Worm (Caenorhabditis elegans) whole organism, L4 larva: Measurements from ENCODE around the gene txt-13.

ENCODE experiments used
- F26F4.8 ChIP-seq: fragments of 200-800 bp; sonication (Bioruptor generic); conservative IDR thresholded peaks from 2 replicates; pipeline ENCODE4 v1.3.6; 2022; ENCODE audit warnings: missing genetic modification characterization, missing compliant biosample characterization
- Y105C5A.15 ChIP-seq: fragments of 200-800 bp; sonication (Bioruptor generic); IDR thresholded peaks from 2 replicates; pipeline ENCODE4 v1.3.6; 2022; ENCODE audit warnings: missing genetic modification characterization, missing compliant biosample characterization
- aha-1 ChIP-seq: fragments of 150-350 bp; peaks from one replicate; lab custom pipeline; 2014; ENCODE audit warnings: missing biosample characterization, missing genetic modification characterization
- ama-1 ChIP-seq: fragments of 150-350 bp; optimal IDR thresholded peaks from 2 replicates; lab custom pipeline; 2014; ENCODE audit warnings: inconsistent platforms, mixed read lengths
- ceh-20 ChIP-seq: fragments of 200-800 bp; sonication (Bioruptor generic); IDR thresholded peaks from 2 replicates; pipeline ENCODE4 v1.3.6; 2022; ENCODE audit warnings: missing genetic modification reagents, missing genetic modification characterization, missing compliant biosample characterization
- ceh-44 ChIP-seq: fragments of 200-800 bp; sonication (Bioruptor generic); IDR thresholded peaks from 2 replicates; pipeline ENCODE4 v1.3.6; 2022; ENCODE audit warnings: missing genetic modification reagents, missing genetic modification characterization, missing compliant biosample characterization
- ceh-62 ChIP-seq: sonication (generic microtip); optimal IDR thresholded peaks from 2 replicates; lab custom pipeline; 2017; ENCODE audit warnings: missing biosample characterization, missing genetic modification characterization
- ceh-82 ChIP-seq: sonication (generic microtip); optimal IDR thresholded peaks from 2 replicates; lab custom pipeline; 2017; ENCODE audit warnings: missing biosample characterization, missing genetic modification characterization
- ctbp-1 ChIP-seq: fragments of 200-800 bp; sonication (Bioruptor generic); IDR thresholded peaks from 2 replicates; pipeline ENCODE4 v1.3.6; 2022; ENCODE audit warnings: missing genetic modification reagents, missing genetic modification characterization, missing compliant biosample characterization
- daf-16 ChIP-seq, 3 experiments: sonication (generic microtip); optimal IDR thresholded peaks; 2 replicates each; lab custom pipeline; 2016 to 2017; ENCODE audit warnings: missing genetic modification characterization in 3 of 3, missing genetic modification reagents in 3 of 3, mild to moderate bottlenecking in 2 of 3, missing compliant biosample characterization in 2 of 3, missing biosample characterization in 1 of 3, moderate library complexity in 1 of 3
- dmd-6 ChIP-seq: fragments of 200-800 bp; sonication (Bioruptor generic); IDR thresholded peaks from 2 replicates; pipeline ENCODE4 v1.3.6; 2022; ENCODE audit warnings: missing genetic modification reagents, missing genetic modification characterization, missing compliant biosample characterization
- dmd-9 ChIP-seq: fragments of 200-800 bp; sonication (Bioruptor generic); IDR thresholded peaks from 2 replicates; pipeline ENCODE4 v1.3.6; 2022; ENCODE audit warnings: missing genetic modification reagents, missing genetic modification characterization, missing compliant biosample characterization
- duxl-1 ChIP-seq: sonication (generic microtip); optimal IDR thresholded peaks from 2 replicates; lab custom pipeline; 2016; ENCODE audit warnings: mild to moderate bottlenecking, missing genetic modification characterization, moderate library complexity, missing compliant biosample characterization; ENCODE audit not compliant: poor library complexity
- dve-1 ChIP-seq: sonication (generic microtip); optimal IDR thresholded peaks from 2 replicates; lab custom pipeline; 2017; ENCODE audit warnings: antibody characterized with exemption, mild to moderate bottlenecking, missing genetic modification characterization, missing compliant biosample characterization; ENCODE audit not compliant: insufficient read depth
- egl-43 ChIP-seq: fragments of 200-800 bp; sonication (Bioruptor generic); IDR thresholded peaks from 2 replicates; pipeline ENCODE4 v1.3.6; 2022; ENCODE audit warnings: missing genetic modification reagents, missing genetic modification characterization, missing compliant biosample characterization
- fkh-10 ChIP-seq: fragments of 150-350 bp; optimal IDR thresholded peaks from 2 replicates; lab custom pipeline; 2014; ENCODE audit warnings: missing biosample characterization, missing genetic modification reagents, missing genetic modification characterization
- hif-1 ChIP-seq, 2 experiments: sonication (generic microtip); optimal IDR thresholded peaks; 2 replicates each; lab custom pipeline; 2016 to 2017; ENCODE audit warnings: missing compliant biosample characterization in 2 of 2, missing genetic modification characterization in 2 of 2, missing genetic modification reagents in 2 of 2, missing genotype in 2 of 2, mild to moderate bottlenecking in 1 of 2
- hlh-11 ChIP-seq: fragments of 200-800 bp; sonication (Bioruptor generic); optimal IDR thresholded peaks from 2 replicates; lab custom pipeline; 2018; ENCODE audit warnings: mild to moderate bottlenecking, missing genetic modification characterization, missing compliant biosample characterization
- hlh-30 ChIP-seq: sonication (generic microtip); optimal IDR thresholded peaks from 2 replicates; lab custom pipeline; 2017; ENCODE audit warnings: antibody characterized with exemption, mild to moderate bottlenecking, missing genetic modification characterization, missing compliant biosample characterization; ENCODE audit not compliant: insufficient read depth
- hmg-1.1 ChIP-seq: fragments of 200-800 bp; sonication (Bioruptor generic); IDR thresholded peaks from 2 replicates; pipeline ENCODE4 v1.3.6; 2022; ENCODE audit warnings: missing genetic modification reagents, missing genetic modification characterization, missing compliant biosample characterization
- lim-7 ChIP-seq: fragments of 200-800 bp; sonication (Bioruptor generic); IDR thresholded peaks from 2 replicates; pipeline ENCODE4 v1.3.6; 2022; ENCODE audit warnings: missing genetic modification characterization, missing compliant biosample characterization
- lin-13 ChIP-seq: fragments of 150-350 bp; optimal IDR thresholded peaks from 2 replicates; lab custom pipeline; 2014; ENCODE audit warnings: missing biosample characterization, missing genetic modification reagents, missing genetic modification characterization
- lin-15B ChIP-seq: fragments of 150-350 bp; sonication (generic microtip); optimal IDR thresholded peaks from 3 replicates; lab custom pipeline; 2014; ENCODE audit warnings: missing biosample characterization, missing genetic modification characterization
- lir-3 ChIP-seq: sonication (generic microtip); optimal IDR thresholded peaks from 2 replicates; lab custom pipeline; 2016; ENCODE audit warnings: mild to moderate bottlenecking, missing genetic modification characterization, missing compliant biosample characterization
- mep-1 ChIP-seq: fragments of 150-350 bp; sonication (generic microtip); optimal IDR thresholded peaks from 3 replicates; lab custom pipeline; 2014; ENCODE audit warnings: missing biosample characterization, missing genetic modification characterization
- mxl-3 ChIP-seq: fragments of 200-800 bp; sonication (Bioruptor generic); optimal IDR thresholded peaks from 2 replicates; lab custom pipeline; 2018; ENCODE audit warnings: mild to moderate bottlenecking, missing genetic modification characterization, missing compliant biosample characterization
- nhr-10 ChIP-seq: fragments of 150-350 bp; optimal IDR thresholded peaks from 2 replicates; lab custom pipeline; 2014; ENCODE audit warnings: missing biosample characterization, missing genetic modification characterization
- nhr-102 ChIP-seq: sonication (generic microtip); optimal IDR thresholded peaks from 2 replicates; lab custom pipeline; 2016; ENCODE audit warnings: mild to moderate bottlenecking, missing genetic modification characterization, moderate library complexity, missing compliant biosample characterization
- nhr-111 ChIP-seq: fragments of 200-800 bp; sonication (Bioruptor generic); optimal IDR thresholded peaks from 2 replicates; lab custom pipeline; 2018; ENCODE audit warnings: mild to moderate bottlenecking, missing genetic modification characterization, missing compliant biosample characterization
- nhr-28 ChIP-seq: fragments of 150-350 bp; optimal IDR thresholded peaks from 2 replicates; lab custom pipeline; 2014; ENCODE audit warnings: missing biosample characterization, missing genetic modification characterization
- nhr-41 ChIP-seq: fragments of 200-800 bp; sonication (Bioruptor generic); IDR thresholded peaks from 2 replicates; pipeline ENCODE4 v1.3.6; 2022; ENCODE audit warnings: missing genetic modification reagents, missing genetic modification characterization, missing compliant biosample characterization
- nhr-48 ChIP-seq: sonication (generic microtip); optimal IDR thresholded peaks from 2 replicates; lab custom pipeline; 2016; ENCODE audit warnings: mild to moderate bottlenecking, missing genetic modification characterization, missing compliant biosample characterization
- nhr-77 ChIP-seq: fragments of 150-350 bp; optimal IDR thresholded peaks from 2 replicates; lab custom pipeline; 2014; ENCODE audit warnings: missing biosample characterization, missing genetic modification characterization
- php-3 ChIP-seq: fragments of 200-800 bp; sonication (Bioruptor generic); IDR thresholded peaks from 2 replicates; pipeline ENCODE4 v1.3.6; 2022; ENCODE audit warnings: missing genetic modification reagents, missing genetic modification characterization, missing compliant biosample characterization
- spr-1 ChIP-seq: sonication (generic microtip); optimal IDR thresholded peaks from 2 replicates; lab custom pipeline; 2016; ENCODE audit warnings: mild to moderate bottlenecking, missing genetic modification characterization, missing compliant biosample characterization
- spr-3 ChIP-seq: fragments of 200-800 bp; sonication (Bioruptor generic); optimal IDR thresholded peaks from 2 replicates; lab custom pipeline; 2018; ENCODE audit warnings: mild to moderate bottlenecking, missing genetic modification characterization, missing compliant biosample characterization
- tra-1 ChIP-seq: fragments of 200-800 bp; sonication (Bioruptor generic); IDR thresholded peaks from 2 replicates; pipeline ENCODE4 v1.3.6; 2022; ENCODE audit warnings: missing genetic modification reagents, missing genetic modification characterization, missing compliant biosample characterization
- unc-62 ChIP-seq, 3 experiments: fragments of 150-350 bp in 1 of 3; sonication (generic microtip); optimal IDR thresholded peaks in 2 of 3; peaks in 1 of 3; 1 replicate in 1 of 3; 2 replicates in 2 of 3; lab custom pipeline; 2014 to 2017; ENCODE audit warnings: missing biosample characterization in 3 of 3, missing genetic modification characterization in 3 of 3, missing genetic modification reagents in 3 of 3, missing genotype in 1 of 3
- vab-7 ChIP-seq: fragments of 200-800 bp; sonication (Bioruptor generic); IDR thresholded peaks from 2 replicates; pipeline ENCODE4 v1.3.6; 2022; ENCODE audit warnings: missing genetic modification reagents, missing genetic modification characterization, missing compliant biosample characterization
- zfp-2 ChIP-seq: sonication (generic microtip); optimal IDR thresholded peaks from 2 replicates; lab custom pipeline; 2016; ENCODE audit warnings: mild to moderate bottlenecking, missing genetic modification characterization, missing compliant biosample characterization
- zfp-3 ChIP-seq: fragments of 200-800 bp; sonication (Bioruptor generic); conservative IDR thresholded peaks from 2 replicates; pipeline ENCODE4 v1.3.6; 2022; ENCODE audit warnings: missing genetic modification reagents, missing genetic modification characterization, missing compliant biosample characterization
- zip-11 ChIP-seq: fragments of 200-800 bp; sonication (Bioruptor generic); IDR thresholded peaks from 2 replicates; pipeline ENCODE4 v1.3.6; 2022; ENCODE audit warnings: missing genetic modification characterization, missing compliant biosample characterization
- ztf-11 ChIP-seq: fragments of 150-350 bp; optimal IDR thresholded peaks from 2 replicates; lab custom pipeline; 2014; ENCODE audit warnings: missing biosample characterization, missing genetic modification characterization

txt-13 gene

ce11 chrII:10554046-10554399 is 16.4 kb upstream of the txt-13 start (continued):
- TF ChIP-seq lir-3 (tag; lab: Kevin White, UChicago) (no peak), dve-1 (tag; lab: Kevin White, UChicago) (no peak), unc-62 (GFP tag; optimal IDR thresholded peaks at IDR 0.05 in 1 of 2; lab: Kevin White, UChicago) (peak in 1 of 2 experiments; percentile 92), unc-62 (tag; optimal IDR thresholded peaks at IDR 0.05; lab: Kevin White, UChicago) (no peak), nhr-41 (GFP tag; lab: Robert Waterston, UW) (peak; percentile 8; the same call in 1 of the 2 replicates), ceh-44 (GFP tag; lab: Robert Waterston, UW) (no peak), F26F4.8 (GFP tag; lab: Robert Waterston, UW) (no peak), ctbp-1 (GFP tag; lab: Robert Waterston, UW) (0 out of 2 replicates have a peak, but pooled peaks have one; percentile 11)

- TF ChIP-seq dmd-9 (GFP tag; lab: Robert Waterston, UW) (no peak), ctbp-1 (GFP tag; lab: Robert Waterston, UW) (no peak), nhr-41 (GFP tag; lab: Robert Waterston, UW) (no peak), unc-62 (GFP tag; optimal IDR thresholded peaks at IDR 0.05 in 1 of 2; lab: Kevin White, UChicago) (no peak), unc-62 (tag; optimal IDR thresholded peaks at IDR 0.05; lab: Kevin White, UChicago) (no peak), aha-1 (peak; percentile 87)
- TF ChIP-seq, all 104 proteins: peak for 1
Measured at ce11 chrII:10554972-10555371, 15.4 kb upstream of the txt-13 start, which contains the start of gene mnk-1. Gene mnk-1 (minus strand): TSS chrII:10555044.

- TF ChIP-seq fkh-10 (GFP tag; lab: Kevin White, UChicago) (no peak), nhr-102 (tag; lab: Kevin White, UChicago) (peak; percentile 40), mxl-3 (GFP tag; lab: Kevin White, UChicago) (peak; percentile 25), spr-1 (tag; lab: Kevin White, UChicago) (peak; percentile 35), hmg-1.1 (GFP tag; lab: Robert Waterston, UW) (peak; percentile 57; the same call in 1 of the 2 replicates), ceh-62 (tag; lab: Kevin White, UChicago) (no peak), hlh-11 (peak; percentile 85), aha-1 (peak; percentile 94), hif-1 (tag; optimal IDR thresholded peaks at IDR 0.05; lab: Kevin White, UChicago) (peak in 1 of 2 experiments; percentile 49), tra-1 (GFP tag; lab: Robert Waterston, UW) (peak; percentile 56), hlh-30 (tag; lab: Kevin White, UChicago) (peak; percentile 86), egl-43 (GFP tag; lab: Robert Waterston, UW) (peak; percentile 3; the same call in 1 of the 2 replicates), vab-7 (GFP tag; lab: Robert Waterston, UW) (0 out of 2 replicates have a peak, but pooled peaks have one; percentile 23), Y105C5A.15 (GFP tag; lab: Robert Waterston, UW) (0 out of 2 replicates have a peak, but pooled peaks have one; percentile 13), nhr-10 (peak; percentile 79), spr-3 (GFP tag; lab: Kevin White, UChicago) (no peak), ceh-82 (no peak), zfp-2 (no peak), duxl-1 (tag; lab: Kevin White, UChicago) (peak; percentile 57), zip-11 (no peak), unc-62 (GFP tag; optimal IDR thresholded peaks at IDR 0.05 in 1 of 2; lab: Kevin White, UChicago) (peak in 1 of 2 experiments; percentile 95), unc-62 (tag; optimal IDR thresholded peaks at IDR 0.05; lab: Kevin White, UChicago) (no peak), dve-1 (tag; lab: Kevin White, UChicago) (peak; percentile 60), zfp-3 (GFP tag; lab: Robert Waterston, UW) (peak; percentile 31), nhr-111 (GFP tag; lab: Kevin White, UChicago) (peak; percentile 15), ama-1 (peak; percentile 57), nhr-48 (peak; percentile 69), lin-13 (GFP tag; lab: Kevin White, UChicago) (peak; percentile 44), nhr-77 (tag; lab: Kevin White, UChicago) (peak; percentile 49), ceh-44 (GFP tag; lab: Robert Waterston, UW) (no peak), daf-16 (GFP tag; optimal IDR thresholded peaks at IDR 0.05; lab: Kevin White, UChicago) (peak in 1 of 2 experiments; percentile 26), daf-16 (tag; optimal IDR thresholded peaks at IDR 0.05; lab: Kevin White, UChicago) (peak; percentile 26), lin-15B (no peak), ztf-11 (no peak), mep-1 (tag; lab: Kevin White, UChicago) (peak; percentile 72), ceh-20 (peak; percentile 14; the same call in 1 of the 2 replicates), lim-7 (GFP tag; lab: Robert Waterston, UW) (no peak), nhr-28 (tag; lab: Kevin White, UChicago) (peak; percentile 73), php-3 (GFP tag; lab: Robert Waterston, UW) (peak; percentile 67), dmd-6 (GFP tag; lab: Robert Waterston, UW) (peak; percentile 85)
Measured at ce11 chrII:10555484-10556075, 14.8 kb upstream of the txt-13 start.
